Worm (Caenorhabditis elegans) whole organism, mixed stage, embryonic: Measurements from ENCODE around the gene T12G3.2.

Experiments used
- M03D4.4 ChIP-seq: sonication (generic microtip); optimal IDR thresholded peaks from 2 replicates; lab custom pipeline; 2017; ENCODE audit warnings: mild to moderate bottlenecking, missing genetic modification characterization, missing compliant biosample characterization
- bed-3 ChIP-seq: fragments of 200-800 bp; sonication (Bioruptor generic); optimal IDR thresholded peaks from 3 replicates; lab custom pipeline; 2018; ENCODE audit warnings: mild to moderate bottlenecking, missing genetic modification characterization, moderate library complexity, missing compliant biosample characterization
- blmp-1 ChIP-seq: fragments of 150-350 bp; optimal IDR thresholded peaks from 2 replicates; lab custom pipeline; 2014; ENCODE audit warnings: missing biosample characterization, missing genetic modification characterization
- ceh-39 ChIP-seq: fragments of 150-350 bp; optimal IDR thresholded peaks from 2 replicates; lab custom pipeline; 2014; ENCODE audit warnings: missing biosample characterization, missing genetic modification characterization
- ceh-43 ChIP-seq: fragments of 200-800 bp; sonication (Bioruptor generic); optimal IDR thresholded peaks from 2 replicates; lab custom pipeline; 2018; ENCODE audit warnings: mild to moderate bottlenecking, missing genetic modification characterization, moderate library complexity, missing compliant biosample characterization
- ceh-83 ChIP-seq: fragments of 200-800 bp; sonication (Bioruptor generic); optimal IDR thresholded peaks from 2 replicates; lab custom pipeline; 2018; ENCODE audit warnings: mild to moderate bottlenecking, missing genetic modification characterization, missing compliant biosample characterization
- ces-1 ChIP-seq: fragments of 150-350 bp; optimal IDR thresholded peaks from 2 replicates; lab custom pipeline; 2014; ENCODE audit warnings: missing biosample characterization, missing genetic modification reagents, missing genetic modification characterization
- cnd-1 ChIP-seq: fragments of 200-800 bp; sonication (Bioruptor generic); optimal IDR thresholded peaks from 2 replicates; lab custom pipeline; 2018; ENCODE audit warnings: mild to moderate bottlenecking, missing genetic modification characterization, missing compliant biosample characterization
- drap-1 ChIP-seq: fragments of 200-800 bp; sonication (Bioruptor generic); optimal IDR thresholded peaks from 3 replicates; lab custom pipeline; 2018; ENCODE audit warnings: mild to moderate bottlenecking, missing genetic modification characterization, missing compliant biosample characterization
- elt-1 ChIP-seq: sonication (generic microtip); optimal IDR thresholded peaks from 2 replicates; lab custom pipeline; 2017; ENCODE audit warnings: missing genetic modification characterization, mild to moderate bottlenecking, missing compliant biosample characterization, antibody characterized with exemption, moderate library complexity, borderline replicate concordance; ENCODE audit not compliant: insufficient read depth
- elt-3 ChIP-seq: fragments of 150-350 bp; optimal IDR thresholded peaks from 2 replicates; lab custom pipeline; 2014; ENCODE audit warnings: missing biosample characterization, missing genetic modification characterization
- flh-1 ChIP-seq: fragments of 200-800 bp; sonication (Bioruptor generic); optimal IDR thresholded peaks from 2 replicates; lab custom pipeline; 2018; ENCODE audit warnings: mild to moderate bottlenecking, missing genetic modification characterization, moderate library complexity, missing compliant biosample characterization
- ham-2 ChIP-seq: fragments of 200-800 bp; sonication (Bioruptor generic); optimal IDR thresholded peaks from 2 replicates; lab custom pipeline; 2018; ENCODE audit warnings: mild to moderate bottlenecking, missing genetic modification characterization, missing compliant biosample characterization
- hlh-1 ChIP-seq: fragments of 150-350 bp; optimal IDR thresholded peaks from 2 replicates; lab custom pipeline; 2014; ENCODE audit warnings: missing biosample characterization, missing genetic modification reagents, missing genetic modification characterization
- lin-13 ChIP-seq: fragments of 150-350 bp; optimal IDR thresholded peaks from 2 replicates; lab custom pipeline; 2014; ENCODE audit warnings: missing biosample characterization, missing genetic modification characterization
- lin-32 ChIP-seq: fragments of 200-800 bp; sonication (Bioruptor generic); optimal IDR thresholded peaks from 2 replicates; lab custom pipeline; 2018; ENCODE audit warnings: mild to moderate bottlenecking, missing genetic modification characterization, missing compliant biosample characterization
- lsy-2 ChIP-seq: fragments of 150-350 bp; optimal IDR thresholded peaks from 2 replicates; lab custom pipeline; 2014; ENCODE audit warnings: missing biosample characterization, missing genetic modification characterization
- mab-5 ChIP-seq: fragments of 150-350 bp; optimal IDR thresholded peaks from 2 replicates; lab custom pipeline; 2014; ENCODE audit warnings: missing biosample characterization, missing genetic modification characterization
- mep-1 ChIP-seq: fragments of 150-350 bp; optimal IDR thresholded peaks from 2 replicates; lab custom pipeline; 2017; ENCODE audit warnings: missing biosample characterization, missing genetic modification reagents, missing genetic modification characterization, inconsistent platforms
- mls-2 ChIP-seq: sonication (generic microtip); optimal IDR thresholded peaks from 2 replicates; lab custom pipeline; 2016; ENCODE audit warnings: mild to moderate bottlenecking, missing genetic modification characterization, moderate library complexity, missing compliant biosample characterization
- nhr-12 ChIP-seq: fragments of 150-350 bp; optimal IDR thresholded peaks from 2 replicates; lab custom pipeline; 2014; ENCODE audit warnings: missing biosample characterization, missing genetic modification characterization
- nhr-2 ChIP-seq: fragments of 150-350 bp; optimal IDR thresholded peaks from 2 replicates; lab custom pipeline; 2014; ENCODE audit warnings: missing biosample characterization, missing genetic modification characterization
- nhr-237 ChIP-seq: fragments of 150-350 bp; optimal IDR thresholded peaks from 2 replicates; lab custom pipeline; 2014; ENCODE audit warnings: missing biosample characterization, missing genetic modification characterization
- nhr-28 ChIP-seq: fragments of 150-350 bp; optimal IDR thresholded peaks from 2 replicates; lab custom pipeline; 2014; ENCODE audit warnings: missing biosample characterization, missing genetic modification characterization
- nhr-76 ChIP-seq: sonication (generic microtip); optimal IDR thresholded peaks from 2 replicates; lab custom pipeline; 2017; ENCODE audit warnings: missing biosample characterization, missing genetic modification characterization
- pha-4 ChIP-seq: fragments of 150-350 bp; optimal IDR thresholded peaks from 2 replicates; lab custom pipeline; 2018; ENCODE audit warnings: missing biosample characterization, missing genetic modification reagents, missing genetic modification characterization
- sem-2 ChIP-seq: fragments of 200-800 bp; sonication (Bioruptor generic); optimal IDR thresholded peaks from 2 replicates; lab custom pipeline; 2018; ENCODE audit warnings: mild to moderate bottlenecking, missing genetic modification characterization, missing compliant biosample characterization
- snpc-4 ChIP-seq: fragments of 150-350 bp; optimal IDR thresholded peaks from 2 replicates; lab custom pipeline; 2014; ENCODE audit warnings: missing biosample characterization, missing genetic modification characterization
- sptf-1 ChIP-seq: sonication (generic microtip); optimal IDR thresholded peaks from 2 replicates; lab custom pipeline; 2017; ENCODE audit warnings: mild to moderate bottlenecking, missing genetic modification characterization, moderate library complexity, missing compliant biosample characterization
- tbx-8 ChIP-seq: fragments of 200-800 bp; sonication (Bioruptor generic); optimal IDR thresholded peaks from 2 replicates; lab custom pipeline; 2018; ENCODE audit warnings: mild to moderate bottlenecking, missing genetic modification characterization, moderate library complexity, missing compliant biosample characterization
- unc-120 ChIP-seq: sonication (generic microtip); optimal IDR thresholded peaks from 2 replicates; lab custom pipeline; 2017; ENCODE audit warnings: missing genetic modification characterization, missing compliant biosample characterization; ENCODE audit not compliant: poor library complexity, severe bottlenecking
- unc-39 ChIP-seq: fragments of 150-350 bp; optimal IDR thresholded peaks from 2 replicates; lab custom pipeline; 2014; ENCODE audit warnings: missing biosample characterization, missing genetic modification characterization
- unc-62 ChIP-seq: fragments of 150-350 bp; optimal IDR thresholded peaks from 2 replicates; lab custom pipeline; 2014; ENCODE audit warnings: missing biosample characterization, missing genetic modification reagents, missing genetic modification characterization
- zip-8 ChIP-seq: fragments of 150-350 bp; optimal IDR thresholded peaks from 2 replicates; lab custom pipeline; 2014; ENCODE audit warnings: missing biosample characterization, missing genetic modification characterization
- ztf-11 ChIP-seq: fragments of 150-350 bp; optimal IDR thresholded peaks from 2 replicates; lab custom pipeline; 2014; ENCODE audit warnings: missing biosample characterization, missing genetic modification characterization

The T12G3.2 gene

DNA sequence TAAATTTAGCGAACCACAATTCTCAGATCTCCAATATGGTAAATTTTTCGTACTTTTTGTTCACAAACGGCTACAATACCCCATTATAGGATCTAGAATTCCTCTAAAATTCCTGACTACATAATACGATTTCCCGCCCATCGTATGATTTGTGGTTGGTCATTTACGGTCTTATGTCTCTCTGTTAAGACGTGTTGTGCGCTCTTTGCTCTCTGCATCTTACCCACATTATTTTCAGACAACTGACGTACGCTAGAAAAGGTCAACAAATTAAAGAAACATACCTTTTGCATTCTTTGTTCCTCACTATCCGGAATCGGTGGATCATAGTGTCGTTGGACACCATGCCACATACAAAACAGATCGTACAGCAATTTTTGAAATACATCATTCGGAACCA lies 3.7 kb downstream of the T12G3.2 start:
- no peak for TF ChIP-seq sptf-1 (tag; lab: Kevin White, UChicago)
- TF ChIP-seq blmp-1 (tag; lab: Kevin White, UChicago), result no peak
- TF ChIP-seq bed-3 (GFP tag; lab: Kevin White, UChicago), result no peak
- no peak for TF ChIP-seq ceh-43 (GFP tag; lab: Kevin White, UChicago)
- TF ChIP-seq pha-4 (tag; lab: Kevin White, UChicago), result no peak
- TF ChIP-seq snpc-4 (tag; lab: Kevin White, UChicago), result no peak
- TF ChIP-seq nhr-2 (tag; lab: Kevin White, UChicago), result no peak
- TF ChIP-seq mls-2 (tag; lab: Kevin White, UChicago), result no peak
- no peak for TF ChIP-seq elt-3 (tag; lab: Kevin White, UChicago)
- TF ChIP-seq nhr-76 (tag; lab: Kevin White, UChicago), result no peak
- TF ChIP-seq lin-32 (GFP tag; lab: Kevin White, UChicago), result no peak
- TF ChIP-seq zip-8 (tag; lab: Kevin White, UChicago), result no peak

DNA sequence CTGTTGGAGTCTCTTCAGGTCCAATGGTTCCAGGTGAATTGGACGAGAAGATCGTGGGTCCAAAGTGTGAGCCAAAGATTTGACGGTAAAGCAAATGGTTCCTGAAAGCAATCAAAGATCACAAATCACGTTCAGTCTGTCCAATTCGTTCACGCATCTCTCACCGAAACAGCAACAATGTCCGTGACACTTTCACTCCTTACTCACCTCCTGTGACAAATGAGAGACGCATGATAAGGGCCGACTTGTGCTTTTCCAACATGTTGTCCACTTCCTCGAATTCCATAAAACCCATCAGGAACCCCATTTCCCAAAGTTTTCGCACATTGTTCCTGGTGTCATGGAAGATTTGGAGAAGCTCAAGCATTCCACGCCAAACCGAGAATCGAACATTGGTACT lies 6.3 kb downstream of the T12G3.2 start:
- TF ChIP-seq zip-8 (tag; lab: Kevin White, UChicago) (no peak), ztf-11 (tag; lab: Kevin White, UChicago) (no peak), sem-2 (GFP tag; lab: Kevin White, UChicago) (no peak), cnd-1 (tag; lab: Kevin White, UChicago) (no peak), unc-39 (tag; lab: Kevin White, UChicago) (no peak), ceh-83 (GFP tag; lab: Kevin White, UChicago) (no peak), nhr-28 (tag; lab: Kevin White, UChicago) (no peak), unc-120 (tag; lab: Kevin White, UChicago) (no peak), hlh-1 (no peak), lsy-2 (no peak), flh-1 (GFP tag; lab: Kevin White, UChicago) (no peak), nhr-2 (tag; lab: Kevin White, UChicago) (no peak)
- TF ChIP-seq, all 35 proteins: peak for 0

- TF ChIP-seq flh-1 (GFP tag; lab: Kevin White, UChicago) (no peak), ham-2 (GFP tag; lab: Kevin White, UChicago) (no peak), M03D4.4 (tag; lab: Kevin White, UChicago) (no peak), blmp-1 (tag; lab: Kevin White, UChicago) (no peak)
Observed at ce11 chrIV:12036924-12037323, 9.8 kb downstream of the T12G3.2 start.

DNA sequence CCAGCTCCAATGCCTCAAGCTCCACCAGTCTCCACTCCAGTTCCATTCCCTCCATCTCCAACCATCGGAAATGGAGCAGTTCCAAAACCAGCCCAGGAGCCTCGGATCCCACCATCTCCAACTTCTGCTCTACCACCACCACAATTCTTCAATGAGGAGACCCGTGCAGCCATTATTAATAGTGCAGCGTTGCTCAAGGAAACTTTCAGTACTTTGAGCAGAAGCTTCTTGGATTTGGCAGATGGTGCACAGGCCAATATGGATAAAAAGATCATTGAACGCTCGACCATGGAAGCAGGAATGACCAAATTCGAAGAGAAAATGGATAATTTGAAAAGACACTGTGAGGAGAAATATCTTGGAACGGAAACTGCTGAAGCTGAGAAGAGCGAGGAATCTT lies 11.3 kb downstream of the T12G3.2 start:
- TF ChIP-seq bed-3 (GFP tag; lab: Kevin White, UChicago) (no peak), mls-2 (tag; lab: Kevin White, UChicago) (no peak)

DNA sequence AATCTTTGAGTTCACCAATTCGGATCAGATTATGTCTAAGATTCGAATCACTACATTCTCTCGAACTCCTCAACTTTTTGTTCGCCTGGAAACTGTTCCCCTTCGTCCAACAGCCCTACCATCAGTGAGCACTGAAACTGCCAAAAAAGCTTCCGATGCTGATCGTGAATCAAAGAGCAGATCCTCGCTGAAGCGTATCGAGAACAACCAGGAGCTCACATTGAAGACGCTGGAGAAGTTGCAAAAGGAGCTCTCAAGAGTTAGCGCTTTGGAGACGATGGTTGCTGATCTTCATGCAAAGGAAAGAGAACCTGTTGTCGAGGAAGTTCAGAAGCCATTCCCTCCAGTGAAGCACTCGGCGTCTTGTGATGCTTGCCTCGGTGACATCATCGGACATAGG lies 12.0 kb downstream of the T12G3.2 start:
- TF ChIP-seq pha-4 (tag; lab: Kevin White, UChicago) (no peak), nhr-12 (tag; lab: Kevin White, UChicago) (no peak), sptf-1 (tag; lab: Kevin White, UChicago) (no peak), lin-32 (GFP tag; lab: Kevin White, UChicago) (no peak), lsy-2 (no peak), mls-2 (tag; lab: Kevin White, UChicago) (no peak), unc-62 (GFP tag; lab: Kevin White, UChicago) (no peak), ceh-43 (GFP tag; lab: Kevin White, UChicago) (no peak)

DNA sequence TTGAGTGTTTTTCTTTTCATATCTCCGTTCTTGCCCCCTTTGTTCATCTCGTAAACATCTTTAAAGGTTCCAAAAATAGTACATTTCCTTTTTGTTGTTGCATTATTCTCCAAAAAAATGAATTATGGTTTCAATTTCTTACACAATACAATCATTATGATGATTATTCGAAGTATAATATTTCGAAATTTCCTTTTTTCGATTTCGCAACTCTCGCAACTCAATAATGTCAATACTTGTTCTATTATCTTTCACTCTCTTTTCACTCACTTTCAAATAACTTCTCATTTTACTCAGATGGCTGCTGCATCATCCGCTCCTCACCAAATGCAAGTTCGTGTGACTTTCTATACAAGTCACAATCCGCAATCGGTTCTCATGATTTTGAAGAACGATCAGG lies 12.8 kb downstream of the T12G3.2 start, which contains the start of gene sqst-1:
TSS of gene sqst-1 (plus strand) at position 298 of the 400 bp plus-strand sequence.
- TF ChIP-seq nhr-237 (tag; lab: Kevin White, UChicago), result no peak
- TF ChIP-seq unc-62 (GFP tag; lab: Kevin White, UChicago), result no peak

DNA sequence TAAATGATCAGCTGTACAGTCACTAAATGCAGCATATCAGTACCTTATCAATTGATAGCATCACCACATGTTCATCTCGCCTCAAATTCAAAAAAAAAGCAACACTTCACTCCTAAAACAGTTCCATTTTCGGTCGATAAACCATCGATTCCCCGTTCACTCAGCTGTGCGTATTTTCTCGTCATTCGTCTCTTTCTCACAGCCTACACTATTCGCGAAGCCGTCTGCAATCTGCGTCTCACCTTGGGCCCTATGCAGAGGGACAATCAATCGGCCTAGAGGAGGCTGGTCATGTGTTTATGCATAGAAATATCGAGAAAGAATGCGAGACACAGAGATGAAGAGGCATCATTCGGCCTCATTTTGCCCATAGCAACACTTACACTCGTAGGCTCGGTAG lies 14.4 kb downstream of the T12G3.2 start:
- TF ChIP-seq ceh-39 (peak; percentile 98), nhr-237 (tag; lab: Kevin White, UChicago) (peak; percentile 79), lin-13 (peak; percentile 54), ztf-11 (tag; lab: Kevin White, UChicago) (no peak), M03D4.4 (tag; lab: Kevin White, UChicago) (no peak), elt-1 (peak; percentile 11), unc-120 (tag; lab: Kevin White, UChicago) (peak; percentile 68), cnd-1 (tag; lab: Kevin White, UChicago) (peak; percentile 50), sptf-1 (tag; lab: Kevin White, UChicago) (peak; percentile 31), tbx-8 (GFP tag; lab: Kevin White, UChicago) (peak; percentile 32), ces-1 (GFP tag; lab: Kevin White, UChicago) (peak; percentile 55), drap-1 (GFP tag; lab: Kevin White, UChicago) (peak; percentile 37), lsy-2 (peak; percentile 58), unc-62 (GFP tag; lab: Kevin White, UChicago) (peak; percentile 79), ham-2 (GFP tag; lab: Kevin White, UChicago) (peak; percentile 65), mls-2 (tag; lab: Kevin White, UChicago) (peak; percentile 81), snpc-4 (tag; lab: Kevin White, UChicago) (no peak), hlh-1 (peak; percentile 76), pha-4 (tag; lab: Kevin White, UChicago) (peak; percentile 90), nhr-2 (tag; lab: Kevin White, UChicago) (peak; percentile 27), mep-1 (tag; lab: Kevin White, UChicago) (peak; percentile 65), bed-3 (GFP tag; lab: Kevin White, UChicago) (no peak), mab-5 (tag; lab: Kevin White, UChicago) (no peak)
